Fruit fly (Drosophila melanogaster): ENCODE data around the gene Amt.
A peak's percentile ranks its signal among the peaks of the same experiment; 100 is the strongest.

Amt gene

DNA sequence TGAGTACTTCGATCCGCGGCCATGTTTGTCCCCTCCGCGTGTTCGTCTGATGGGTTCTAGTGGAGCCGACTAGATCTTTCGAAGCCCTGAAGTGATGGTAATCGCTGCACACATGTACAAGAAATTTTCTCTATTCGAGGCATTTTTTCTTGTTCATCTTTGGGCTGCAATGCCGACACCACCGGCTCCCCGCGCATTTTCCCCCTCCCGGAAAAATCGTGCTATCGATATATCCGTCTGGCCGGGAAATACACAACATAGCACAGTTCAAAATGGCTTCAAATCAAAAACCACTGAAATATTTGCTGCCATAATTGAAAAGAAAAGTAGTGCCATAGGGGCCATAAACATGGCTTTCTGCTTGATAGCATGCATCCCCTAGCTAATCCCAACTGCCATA is 15.0 kb upstream of the Amt start:
- TF ChIP-seq bbx (GFP tag; IDR thresholded peaks at IDR 0.05; ENCODE audit: partially characterized antibody) (no peak), nom (GFP tag; optimal IDR thresholded peaks at IDR 0.05) (no peak), CG11456 (GFP tag; IDR thresholded peaks at IDR 0.05) (no peak), amos (GFP tag; IDR thresholded peaks at IDR 0.05; ENCODE audit: partially characterized antibody) (peak; percentile 33; the same call in 1 of the 2 replicates), CG8765 (GFP tag; IDR thresholded peaks at IDR 0.05) (no peak), unc-4 (GFP tag; IDR thresholded peaks at IDR 0.05; ENCODE audit: partially characterized antibody) (peak; percentile 37), H2.0 (GFP tag; IDR thresholded peaks at IDR 0.05) (no peak), bigmax (GFP tag; optimal IDR thresholded peaks at IDR 0.05) (no peak), CG18476 (GFP tag; optimal IDR thresholded peaks at IDR 0.05) (no peak), Dp (GFP tag; optimal IDR thresholded peaks at IDR 0.05) (peak; percentile 29), CG16813 (GFP tag; IDR thresholded peaks at IDR 0.05; ENCODE audit: partially characterized antibody) (0 out of 3 replicates have a peak, but pooled peaks have one; percentile 16), Ets65A (GFP tag) (no peak), CG9797 (GFP tag; optimal IDR thresholded peaks at IDR 0.05) (no peak), CG17328 (GFP tag; IDR thresholded peaks at IDR 0.05) (no peak), Dfd (GFP tag; optimal IDR thresholded peaks at IDR 0.05) (no peak), CG30403 (GFP tag; optimal IDR thresholded peaks at IDR 0.05) (no peak), CG10979 (tag; optimal IDR thresholded peaks at IDR 0.05) (no peak), her (GFP tag; optimal IDR thresholded peaks at IDR 0.05) (no peak), dpn (GFP tag; optimal IDR thresholded peaks at IDR 0.05) (no peak), ato (GFP tag; IDR thresholded peaks at IDR 0.05; ENCODE audit: partially characterized antibody) (0 out of 2 replicates have a peak, but pooled peaks have one; percentile 30), E2f2 (GFP tag; IDR thresholded peaks at IDR 0.05) (peak; percentile 43; the same call in 1 of the 2 replicates), CG12769 (tag; optimal IDR thresholded peaks at IDR 0.05) (no peak), CG8281 (tag; optimal IDR thresholded peaks at IDR 0.05) (no peak), pfk (GFP tag; optimal IDR thresholded peaks at IDR 0.05) (no peak), CG12942 (GFP tag; optimal IDR thresholded peaks at IDR 0.05) (no peak), Blimp-1 (GFP tag; optimal IDR thresholded peaks at IDR 0.05) (no peak), CG14050 (GFP tag; IDR thresholded peaks at IDR 0.05) (no peak), crol (GFP tag; IDR thresholded peaks at IDR 0.05) (peak; percentile 87), CG3281 (GFP tag; optimal IDR thresholded peaks at IDR 0.05) (no peak), CG4328 (GFP tag; optimal IDR thresholded peaks at IDR 0.05) (no peak), gt (GFP tag; IDR thresholded peaks at IDR 0.05) (no peak), CG34376 (GFP tag; optimal IDR thresholded peaks at IDR 0.05) (no peak), Vsx1 (GFP tag; optimal IDR thresholded peaks at IDR 0.05) (no peak), dm (GFP tag; optimal IDR thresholded peaks at IDR 0.05) (no peak), CG30020 (tag; optimal IDR thresholded peaks at IDR 0.05) (no peak), CG4854 (GFP tag; optimal IDR thresholded peaks at IDR 0.05) (no peak), NK7.1 (GFP tag; optimal IDR thresholded peaks at IDR 0.05) (no peak), HmgZ (tag; optimal IDR thresholded peaks at IDR 0.05) (no peak), corto (GFP tag; optimal IDR thresholded peaks at IDR 0.05) (no peak), yki (optimal IDR thresholded peaks at IDR 0.05) (no peak), CG12236 (GFP tag; optimal IDR thresholded peaks at IDR 0.05) (no peak), lola (GFP tag; optimal IDR thresholded peaks at IDR 0.05) (no peak), Eip74EF (GFP tag; optimal IDR thresholded peaks at IDR 0.05) (no peak), shn (GFP tag; optimal IDR thresholded peaks at IDR 0.05) (no peak), Taf1 (GFP tag; IDR thresholded peaks at IDR 0.05) (no peak), ttk (GFP tag; IDR thresholded peaks at IDR 0.05) (no peak), prd (optimal IDR thresholded peaks at IDR 0.05) (no peak), prd (GFP tag; IDR thresholded peaks at IDR 0.05) (no peak), eve (GFP tag; optimal IDR thresholded peaks at IDR 0.05) (no peak), CG14014 (GFP tag; IDR thresholded peaks at IDR 0.05) (no peak), ranshi (GFP tag; IDR thresholded peaks at IDR 0.05) (no peak), ftz-f1 (GFP tag; optimal IDR thresholded peaks at IDR 0.05) (no peak)

All from whole organism, embryonic.